Worm (Caenorhabditis elegans) whole organism, L2 larva: ENCODE results near the gene nsph-3.2.

Source experiments
- Y55F3AM.14 ChIP-seq: fragments of 200-800 bp; sonication (Bioruptor generic); optimal IDR thresholded peaks from 2 replicates; lab custom pipeline; 2018; ENCODE audit warnings: mild to moderate bottlenecking, missing genetic modification characterization, missing compliant biosample characterization
- ZK546.5 ChIP-seq: sonication (generic microtip); optimal IDR thresholded peaks from 2 replicates; lab custom pipeline; 2017; ENCODE audit warnings: missing biosample characterization, missing genetic modification characterization
- ceh-82 ChIP-seq: fragments of 150-350 bp; optimal IDR thresholded peaks from 2 replicates; lab custom pipeline; 2014; ENCODE audit warnings: missing biosample characterization, missing genetic modification characterization
- lsy-2 ChIP-seq, 2 experiments: fragments of 150-350 bp in 1 of 2; sonication (generic microtip) in 1 of 2; optimal IDR thresholded peaks; 2 replicates each; lab custom pipeline; 2014 to 2017; ENCODE audit warnings: missing biosample characterization in 2 of 2, missing genetic modification characterization in 2 of 2
- mab-5 ChIP-seq: fragments of 150-350 bp; optimal IDR thresholded peaks from 2 replicates; lab custom pipeline; 2014; ENCODE audit warnings: missing biosample characterization, missing genetic modification characterization
- nhr-11 ChIP-seq: fragments of 150-350 bp; optimal IDR thresholded peaks from 2 replicates; lab custom pipeline; 2014; ENCODE audit warnings: missing biosample characterization, missing genetic modification characterization
- nhr-25 ChIP-seq: fragments of 150-350 bp; sonication (generic microtip); optimal IDR thresholded peaks from 3 replicates; lab custom pipeline; 2014; ENCODE audit warnings: missing biosample characterization, missing genetic modification characterization
- nhr-6 ChIP-seq: fragments of 150-350 bp; optimal IDR thresholded peaks from 2 replicates; lab custom pipeline; 2014; ENCODE audit warnings: missing biosample characterization, missing genetic modification characterization
- nhr-77 ChIP-seq: fragments of 150-350 bp; optimal IDR thresholded peaks from 2 replicates; lab custom pipeline; 2014; ENCODE audit warnings: missing biosample characterization, missing genetic modification characterization
- sem-4 ChIP-seq: fragments of 150-350 bp; optimal IDR thresholded peaks from 2 replicates; lab custom pipeline; 2014; ENCODE audit warnings: missing biosample characterization, missing genetic modification reagents, missing genetic modification characterization
- snpc-4 ChIP-seq: fragments of 150-350 bp; optimal IDR thresholded peaks from 2 replicates; lab custom pipeline; 2014; ENCODE audit warnings: missing biosample characterization, missing genetic modification characterization
- unc-39 ChIP-seq: fragments of 150-350 bp; optimal IDR thresholded peaks from 2 replicates; lab custom pipeline; 2014; ENCODE audit warnings: missing biosample characterization, missing genetic modification characterization
- ztf-11 ChIP-seq: sonication (generic microtip); optimal IDR thresholded peaks from 2 replicates; lab custom pipeline; 2017; ENCODE audit warnings: missing biosample characterization, missing genetic modification characterization

DNA sequence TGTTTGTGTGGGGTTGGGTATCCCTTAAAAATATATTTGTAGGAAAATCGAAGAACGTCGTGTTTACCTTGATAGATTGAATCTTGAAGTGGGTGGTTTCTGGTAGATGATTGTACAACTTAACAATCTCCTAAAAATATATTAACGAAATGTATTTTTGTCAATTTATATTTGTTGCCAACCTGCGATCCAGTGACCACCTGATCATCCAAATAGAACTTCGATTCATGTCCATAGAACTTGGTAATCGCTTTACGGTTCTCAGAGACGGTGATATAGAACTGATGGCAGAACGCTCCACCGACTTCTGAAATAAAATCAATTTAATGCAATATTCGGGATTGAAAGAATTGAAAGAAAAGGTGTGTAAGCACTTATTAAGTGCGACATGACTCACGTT, 15.8 kb downstream of the nsph-3.2 start:
- TF ChIP-seq nhr-25 (tag; lab: Kevin White, UChicago) (no peak), ztf-11 (tag; lab: Kevin White, UChicago) (no peak), nhr-11 (no peak), Y55F3AM.14 (no peak), ceh-82 (no peak), lsy-2 (tag; optimal IDR thresholded peaks at IDR 0.05; lab: Kevin White, UChicago) (no peak), nhr-77 (tag; lab: Kevin White, UChicago) (no peak), sem-4 (tag; lab: Kevin White, UChicago) (no peak), unc-39 (tag; lab: Kevin White, UChicago) (no peak), mab-5 (tag; lab: Kevin White, UChicago) (no peak), ZK546.5 (tag; lab: Kevin White, UChicago) (no peak), nhr-6 (tag; lab: Kevin White, UChicago) (no peak), snpc-4 (tag; lab: Kevin White, UChicago) (no peak)
